Fruit fly (Drosophila melanogaster) whole organism, adult: ENCODE data around the gene Usp10.

Source experiments
- CG7045 ChIP-seq: fragments of 200-800 bp; sonication (Bioruptor generic); optimal IDR thresholded peaks from 2 replicates; lab custom pipeline; 2017; ENCODE audit warnings: missing biosample characterization, mild to moderate bottlenecking, missing genetic modification characterization
- CG7101 ChIP-seq: fragments of 200-800 bp; sonication (Bioruptor generic); optimal IDR thresholded peaks from 2 replicates; lab custom pipeline; 2018; ENCODE audit warnings: missing biosample characterization, mild to moderate bottlenecking, missing genetic modification characterization, moderate library complexity
- Hr96 ChIP-seq: fragments of 200-800 bp; sonication (Bioruptor generic); optimal IDR thresholded peaks from 2 replicates; lab custom pipeline; 2016; ENCODE audit warnings: missing biosample characterization, missing genetic modification characterization
- bab1 ChIP-seq: fragments of 200-800 bp; sonication (Bioruptor generic); optimal IDR thresholded peaks from 3 replicates; lab custom pipeline; 2019; ENCODE audit warnings: missing biosample characterization, mild to moderate bottlenecking, missing genetic modification characterization, moderate library complexity
- cic ChIP-seq: fragments of 200-800 bp; sonication (Bioruptor generic); optimal IDR thresholded peaks from 2 replicates; lab custom pipeline; 2017; ENCODE audit warnings: missing biosample characterization, mild to moderate bottlenecking, missing genetic modification characterization, moderate library complexity
- tj ChIP-seq: fragments of 200-800 bp; sonication (Bioruptor generic); optimal IDR thresholded peaks from 3 replicates; lab custom pipeline; 2017; ENCODE audit warnings: missing biosample characterization, mild to moderate bottlenecking, missing genetic modification characterization, moderate library complexity

- no peak for TF ChIP-seq Hr96 (GFP tag; lab: Kevin White, UChicago)
- no peak for TF ChIP-seq CG7101
- no peak for TF ChIP-seq cic (GFP tag; lab: Kevin White, UChicago)
- TF ChIP-seq tj (GFP tag; lab: Kevin White, UChicago), result no peak
- no peak for TF ChIP-seq CG7045
- TF ChIP-seq bab1 (GFP tag; lab: Kevin White, UChicago), result no peak
Observed at dm6 chr3L:901442-901841, 29.7 kb downstream of the Usp10 start.
